Fruit fly (Drosophila melanogaster) whole organism, adult: ENCODE measurements around the gene CG15927.

Source experiments
- CG12768 ChIP-seq: fragments of 200-800 bp; sonication (Bioruptor generic); optimal IDR thresholded peaks from 2 replicates; lab custom pipeline; 2017; ENCODE audit warnings: missing biosample characterization, missing genetic modification characterization, mild to moderate bottlenecking, moderate library complexity, missing genetic modification reagents
- CG14711 ChIP-seq: fragments of 200-800 bp; sonication (Bioruptor generic); optimal IDR thresholded peaks from 2 replicates; lab custom pipeline; 2018; ENCODE audit warnings: missing biosample characterization, mild to moderate bottlenecking, missing genetic modification characterization, moderate library complexity
- CG33017 ChIP-seq: fragments of 200-800 bp; sonication (Bioruptor generic); optimal IDR thresholded peaks from 2 replicates; lab custom pipeline; 2018; ENCODE audit warnings: missing biosample characterization, mild to moderate bottlenecking, missing genetic modification characterization, moderate library complexity
- CG5204 ChIP-seq: fragments of 200-800 bp; sonication (Bioruptor generic); optimal IDR thresholded peaks from 2 replicates; lab custom pipeline; 2016; ENCODE audit warnings: missing biosample characterization, missing genetic modification characterization
- CG7101 ChIP-seq: fragments of 200-800 bp; sonication (Bioruptor generic); optimal IDR thresholded peaks from 2 replicates; lab custom pipeline; 2018; ENCODE audit warnings: missing biosample characterization, mild to moderate bottlenecking, missing genetic modification characterization, moderate library complexity
- Crg-1 ChIP-seq: fragments of 200-800 bp; sonication (Bioruptor generic); optimal IDR thresholded peaks from 2 replicates; lab custom pipeline; 2016; ENCODE audit warnings: missing biosample characterization, missing genetic modification characterization
- Hr96 ChIP-seq: fragments of 200-800 bp; sonication (Bioruptor generic); optimal IDR thresholded peaks from 2 replicates; lab custom pipeline; 2016; ENCODE audit warnings: missing biosample characterization, missing genetic modification characterization
- kay ChIP-seq: fragments of 200-800 bp; sonication (Bioruptor generic); peaks from one replicate; lab custom pipeline; 2016; ENCODE audit warnings: missing biosample characterization, missing genetic modification characterization, borderline replicate concordance
- ovo ChIP-seq: fragments of 200-800 bp; sonication (Bioruptor generic); optimal IDR thresholded peaks from 2 replicates; lab custom pipeline; 2016; ENCODE audit warnings: missing biosample characterization, missing genetic modification characterization
- pad ChIP-seq: fragments of 200-800 bp; sonication (Bioruptor generic); optimal IDR thresholded peaks from 3 replicates; lab custom pipeline; 2017; ENCODE audit warnings: missing biosample characterization, missing genetic modification characterization, mild to moderate bottlenecking, moderate library complexity, missing genetic modification reagents
- toe ChIP-seq: fragments of 200-800 bp; sonication (Bioruptor generic); optimal IDR thresholded peaks from 2 replicates; lab custom pipeline; 2016; ENCODE audit warnings: missing biosample characterization, missing genetic modification characterization

dm6 chrX:12498101-12498500 is 43.6 kb downstream of the CG15927 start:
- TF ChIP-seq pad (GFP tag; lab: Kevin White, UChicago) = no peak
- TF ChIP-seq CG5204 = no peak
- no peak for TF ChIP-seq CG33017 (tag; lab: Kevin White, UChicago)
- no peak for TF ChIP-seq CG14711 (tag; lab: Kevin White, UChicago)
- no peak for TF ChIP-seq toe (GFP tag; lab: Kevin White, UChicago)
- no peak for TF ChIP-seq CG12768 (GFP tag; lab: Kevin White, UChicago)
- no peak for TF ChIP-seq Hr96
- TF ChIP-seq kay = no peak
- TF ChIP-seq CG7101 (tag; lab: Kevin White, UChicago) = no peak
- no peak for TF ChIP-seq Crg-1 (GFP tag; lab: Kevin White, UChicago)
- no peak for TF ChIP-seq ovo (GFP tag; lab: Kevin White, UChicago)
